Fruit fly (Drosophila melanogaster) whole organism, prepupa: Measurements from ENCODE around the gene CG2059.

ENCODE experiments used
- Blimp-1 ChIP-seq: fragments of 200-800 bp; sonication (Bioruptor generic); optimal IDR thresholded peaks from 3 replicates; lab custom pipeline; 2017; ENCODE audit warnings: missing biosample characterization, missing genetic modification characterization, mild to moderate bottlenecking, moderate library complexity, missing genetic modification reagents
- CG11762 ChIP-seq: fragments of 200-800 bp; sonication (Bioruptor generic); optimal IDR thresholded peaks from 3 replicates; lab custom pipeline; 2016; ENCODE audit warnings: missing biosample characterization, missing genetic modification characterization; ENCODE audit not compliant: insufficient read depth
- CG15336 ChIP-seq: fragments of 200-800 bp; sonication (Bioruptor generic); IDR thresholded peaks from 2 replicates; pipeline ENCODE4 v1.3.6; 2022; ENCODE audit warnings: missing biosample characterization, missing genetic modification characterization
- CG1621 ChIP-seq: fragments of 200-800 bp; sonication (Bioruptor generic); optimal IDR thresholded peaks from 3 replicates; lab custom pipeline; 2018; ENCODE audit warnings: missing biosample characterization, mild to moderate bottlenecking, missing genetic modification characterization
- CG3032 ChIP-seq: fragments of 200-800 bp; optimal IDR thresholded peaks from 2 replicates; lab custom pipeline; 2019; ENCODE audit warnings: missing biosample characterization, mild to moderate bottlenecking, missing genetic modification characterization, moderate library complexity
- CG32006 ChIP-seq: fragments of 200-800 bp; sonication (Bioruptor generic); optimal IDR thresholded peaks from 3 replicates; lab custom pipeline; 2017; ENCODE audit warnings: missing biosample characterization, mild to moderate bottlenecking, missing genetic modification characterization
- CG34406 ChIP-seq: fragments of 200-800 bp; sonication (Bioruptor generic); optimal IDR thresholded peaks from 3 replicates; lab custom pipeline; 2016; ENCODE audit warnings: missing biosample characterization, missing genetic modification characterization
- CG6276 ChIP-seq: fragments of 200-800 bp; sonication (Bioruptor generic); optimal IDR thresholded peaks from 2 replicates; lab custom pipeline; 2017; ENCODE audit warnings: missing biosample characterization, mild to moderate bottlenecking, missing genetic modification characterization
- CG6792 ChIP-seq: fragments of 200-800 bp; sonication (Bioruptor generic); optimal IDR thresholded peaks from 3 replicates; lab custom pipeline; 2016; ENCODE audit warnings: missing biosample characterization, missing genetic modification characterization
- CG7368 ChIP-seq: fragments of 200-800 bp; sonication (Bioruptor generic); optimal IDR thresholded peaks from 3 replicates; lab custom pipeline; 2016; ENCODE audit warnings: missing biosample characterization, missing genetic modification characterization
- CG8319 ChIP-seq: fragments of 200-800 bp; sonication (Bioruptor generic); optimal IDR thresholded peaks from 3 replicates; lab custom pipeline; 2016; ENCODE audit warnings: missing biosample characterization, missing genetic modification characterization
- CG8632 ChIP-seq: fragments of 200-800 bp; sonication (Bioruptor generic); optimal IDR thresholded peaks from 3 replicates; lab custom pipeline; 2016; ENCODE audit warnings: missing biosample characterization, missing genetic modification characterization
- Eip78C ChIP-seq: fragments of 200-800 bp; sonication (Bioruptor generic); peaks from one replicate; lab custom pipeline; 2016; ENCODE audit warnings: missing biosample characterization, missing genetic modification characterization
- Eip93F ChIP-seq: fragments of 200-800 bp; sonication (Bioruptor generic); optimal IDR thresholded peaks from 2 replicates; lab custom pipeline; 2016; ENCODE audit warnings: missing biosample characterization, mild to moderate bottlenecking, missing genetic modification characterization
- Ets21C ChIP-seq: fragments of 200-800 bp; sonication (Bioruptor generic); optimal IDR thresholded peaks from 3 replicates; lab custom pipeline; 2016; ENCODE audit warnings: missing biosample characterization, missing genetic modification characterization
- Gug ChIP-seq: fragments of 200-800 bp; sonication (Bioruptor generic); IDR thresholded peaks from 2 replicates; pipeline ENCODE4 v1.3.6; 2022; ENCODE audit warnings: missing biosample characterization, missing genetic modification characterization
- Hr39 ChIP-seq: fragments of 200-800 bp; sonication (Bioruptor generic); optimal IDR thresholded peaks from 2 replicates; lab custom pipeline; 2016; ENCODE audit warnings: missing biosample characterization, missing genetic modification characterization
- Hr4 ChIP-seq: fragments of 200-800 bp; sonication (Bioruptor generic); optimal IDR thresholded peaks from 3 replicates; lab custom pipeline; 2016; ENCODE audit warnings: missing biosample characterization, missing genetic modification characterization
- Lpt ChIP-seq: fragments of 200-800 bp; sonication (Bioruptor generic); optimal IDR thresholded peaks from 3 replicates; lab custom pipeline; 2016; ENCODE audit warnings: missing biosample characterization, missing genetic modification characterization
- OdsH ChIP-seq: fragments of 200-800 bp; sonication (Bioruptor generic); optimal IDR thresholded peaks from 3 replicates; lab custom pipeline; 2016; ENCODE audit warnings: missing biosample characterization, missing genetic modification characterization
- Smox ChIP-seq: fragments of 200-800 bp; sonication (Bioruptor generic); optimal IDR thresholded peaks from 3 replicates; lab custom pipeline; 2016; ENCODE audit warnings: missing biosample characterization, missing genetic modification characterization
- Sox102F ChIP-seq: fragments of 200-800 bp; sonication (Bioruptor generic); optimal IDR thresholded peaks from 2 replicates; lab custom pipeline; 2016; ENCODE audit warnings: missing biosample characterization, mild to moderate bottlenecking, missing genetic modification characterization
- Sox14 ChIP-seq: fragments of 200-800 bp; sonication (Bioruptor generic); optimal IDR thresholded peaks from 3 replicates; lab custom pipeline; 2016; ENCODE audit warnings: missing biosample characterization, missing genetic modification characterization
- Sox15 ChIP-seq: fragments of 200-800 bp; sonication (Bioruptor generic); optimal IDR thresholded peaks from 3 replicates; lab custom pipeline; 2016; ENCODE audit warnings: missing biosample characterization, missing genetic modification characterization
- achi ChIP-seq: fragments of 200-800 bp; sonication (Bioruptor generic); optimal IDR thresholded peaks from 3 replicates; lab custom pipeline; 2016; ENCODE audit warnings: missing biosample characterization, missing genetic modification characterization
- acj6 ChIP-seq: fragments of 200-800 bp; sonication (Bioruptor generic); optimal IDR thresholded peaks from 3 replicates; lab custom pipeline; 2016; ENCODE audit warnings: missing biosample characterization, missing genetic modification characterization
- dac ChIP-seq: fragments of 200-800 bp; sonication (Bioruptor generic); optimal IDR thresholded peaks from 2 replicates; lab custom pipeline; 2017; ENCODE audit warnings: missing biosample characterization, mild to moderate bottlenecking, missing genetic modification characterization
- esn ChIP-seq: fragments of 200-800 bp; sonication (Bioruptor generic); optimal IDR thresholded peaks from 2 replicates; lab custom pipeline; 2016; ENCODE audit warnings: missing biosample characterization, mild to moderate bottlenecking, missing genetic modification characterization, moderate library complexity
- fd59A ChIP-seq: fragments of 200-800 bp; sonication (Bioruptor generic); optimal IDR thresholded peaks from 2 replicates; lab custom pipeline; 2017; ENCODE audit warnings: missing biosample characterization, mild to moderate bottlenecking, missing genetic modification characterization, missing genetic modification reagents
- fd85E ChIP-seq: fragments of 200-800 bp; sonication (Bioruptor generic); optimal IDR thresholded peaks from 3 replicates; lab custom pipeline; 2016; ENCODE audit warnings: missing biosample characterization, missing genetic modification characterization
- fkh ChIP-seq: fragments of 200-800 bp; sonication (Bioruptor generic); optimal IDR thresholded peaks from 3 replicates; lab custom pipeline; 2017; ENCODE audit warnings: missing biosample characterization, mild to moderate bottlenecking, missing genetic modification characterization, moderate library complexity
- pdm3 ChIP-seq: fragments of 200-800 bp; sonication (Bioruptor generic); optimal IDR thresholded peaks from 3 replicates; lab custom pipeline; 2016; ENCODE audit warnings: missing biosample characterization, missing genetic modification characterization
- salr ChIP-seq, 2 experiments: fragments of 200-800 bp; sonication (Bioruptor generic); optimal IDR thresholded peaks; 3 replicates each; lab custom pipeline; 2016 to 2018; ENCODE audit warnings: missing biosample characterization in 2 of 2, missing genetic modification characterization in 2 of 2, mild to moderate bottlenecking in 1 of 2
- ss ChIP-seq, 2 experiments: fragments of 200-800 bp; sonication (Bioruptor generic); optimal IDR thresholded peaks; 2 replicates in 1 of 2; 3 replicates in 1 of 2; lab custom pipeline; 2017 to 2018; ENCODE audit warnings: mild to moderate bottlenecking in 2 of 2, missing biosample characterization in 2 of 2, missing genetic modification characterization in 2 of 2, moderate library complexity in 1 of 2
- vri ChIP-seq: fragments of 200-800 bp; sonication (Bioruptor generic); optimal IDR thresholded peaks from 3 replicates; lab custom pipeline; 2016; ENCODE audit warnings: missing biosample characterization, mild to moderate bottlenecking, missing genetic modification characterization

Gene CG2059

dm6 chrX:7319053-7319702 is 33.0 kb downstream of the CG2059 start (continued):
- TF ChIP-seq ss (GFP tag; optimal IDR thresholded peaks at IDR 0.05; lab: Kevin White, UChicago) (peak; percentile 55 to 74), CG6276 (GFP tag; lab: Kevin White, UChicago) (peak; percentile 63), esn (GFP tag; lab: Kevin White, UChicago) (peak; percentile 90), Sox14 (peak; percentile 90), salr (GFP tag; optimal IDR thresholded peaks at IDR 0.05; lab: Kevin White, UChicago) (peak; percentile 76 to 88), Lpt (GFP tag; lab: Kevin White, UChicago) (peak; percentile 59), CG32006 (GFP tag; lab: Kevin White, UChicago) (peak; percentile 89), OdsH (GFP tag; lab: Kevin White, UChicago) (peak; percentile 88), CG7368 (GFP tag; lab: Kevin White, UChicago) (peak; percentile 71), Smox (GFP tag; lab: Kevin White, UChicago) (peak; percentile 90), CG34406 (GFP tag; lab: Kevin White, UChicago) (peak; percentile 81), CG6792 (GFP tag; lab: Kevin White, UChicago) (peak; percentile 87), dac (peak; percentile 50), Eip93F (GFP tag; lab: Kevin White, UChicago) (no peak), CG1621 (peak; percentile 74), achi (peak; percentile 85), Eip78C (peak; percentile 95), CG8319 (GFP tag; lab: Kevin White, UChicago) (peak; percentile 71), vri (peak; percentile 65), fd59A (GFP tag; lab: Kevin White, UChicago) (peak; percentile 82)

dm6 chrX:7319703-7320088 is 33.5 kb downstream of the CG2059 start:
- TF ChIP-seq Hr39 (GFP tag; lab: Kevin White, UChicago) = no peak
- TF ChIP-seq Sox14 = no peak
- no peak for TF ChIP-seq vri
- TF ChIP-seq Blimp-1 = no peak
- no peak for TF ChIP-seq Hr4
- TF ChIP-seq CG8632 (GFP tag; lab: Kevin White, UChicago) = no peak
- TF ChIP-seq CG11762 (GFP tag; lab: Kevin White, UChicago) = no peak
- TF ChIP-seq Lpt (GFP tag; lab: Kevin White, UChicago) = no peak
- TF ChIP-seq pdm3 (GFP tag; lab: Kevin White, UChicago) = no peak

DNA sequence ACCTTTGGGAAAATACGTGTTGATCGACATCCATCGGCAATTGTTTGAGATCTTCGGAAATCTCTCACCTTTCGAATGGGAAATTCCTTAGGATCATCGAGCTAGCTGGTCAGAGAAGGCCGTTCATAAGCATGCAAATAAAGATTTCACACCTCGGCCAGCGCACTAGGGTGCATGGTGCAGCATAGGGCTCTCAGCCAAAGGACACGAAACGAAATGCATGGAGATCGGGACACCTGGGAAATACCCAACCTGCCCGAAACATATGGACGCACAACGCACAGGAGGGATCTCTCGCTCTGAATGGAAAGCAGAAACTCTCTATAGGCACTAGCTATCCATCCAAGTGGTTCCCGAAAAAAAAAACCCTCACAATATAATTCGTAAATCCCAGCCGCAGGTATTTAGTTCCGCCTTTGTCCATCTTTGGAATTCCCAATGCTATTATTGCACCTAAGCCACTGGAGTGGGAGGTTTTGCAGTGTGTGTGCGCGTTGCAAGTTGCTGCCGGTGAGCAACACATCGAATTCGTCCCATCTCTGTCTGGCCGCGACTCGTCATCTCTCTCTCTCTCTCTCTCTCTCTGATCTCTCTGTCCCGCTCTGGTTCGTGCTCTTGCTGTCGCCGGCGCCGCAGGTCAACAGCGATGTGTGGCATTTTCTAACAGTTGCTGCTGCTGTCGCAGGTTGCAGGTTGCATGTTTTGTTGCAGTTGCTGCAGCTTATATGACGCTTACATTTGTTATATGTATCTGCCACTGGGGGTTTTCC is 34.5 kb downstream of the CG2059 start:
- TF ChIP-seq CG32006 (GFP tag; lab: Kevin White, UChicago) (no peak), OdsH (GFP tag; lab: Kevin White, UChicago) (no peak), acj6 (no peak), Gug (GFP tag; lab: Robert Waterston, UW) (no peak), fd85E (GFP tag; lab: Kevin White, UChicago) (no peak), fkh (peak; percentile 10), Sox15 (no peak), Sox102F (no peak), Ets21C (no peak), CG15336 (0 out of 2 replicates have a peak, but pooled peaks have one; percentile 7), dac (no peak), CG11762 (GFP tag; lab: Kevin White, UChicago) (no peak), CG3032 (tag; lab: Kevin White, UChicago) (no peak)
